Fruit fly (Drosophila melanogaster): ENCODE results near the gene Dora.
A peak's percentile ranks its signal among the peaks of the same experiment; 100 is the strongest.

Gene Dora

dm6 chrX:18917585-18917984 lies 53.8 kb downstream of the Dora start (continued):
- TF ChIP-seq esn (GFP tag; optimal IDR thresholded peaks at IDR 0.05) = peak; percentile 54
- no peak for TF ChIP-seq Sox15 (GFP tag; optimal IDR thresholded peaks at IDR 0.05)
- TF ChIP-seq CG11294 (GFP tag; IDR thresholded peaks at IDR 0.05) = no peak
- no peak for TF ChIP-seq Hr4 (GFP tag; optimal IDR thresholded peaks at IDR 0.05)
- TF ChIP-seq Blimp-1 (GFP tag; optimal IDR thresholded peaks at IDR 0.05) = no peak
- no peak for TF ChIP-seq CG3919 (GFP tag; optimal IDR thresholded peaks at IDR 0.05)
- TF ChIP-seq CG6792 (GFP tag; optimal IDR thresholded peaks at IDR 0.05) = no peak
- peak; percentile 41 for TF ChIP-seq Sox102F (GFP tag; optimal IDR thresholded peaks at IDR 0.05)
- no peak for TF ChIP-seq dsx (GFP tag; optimal IDR thresholded peaks at IDR 0.05; ENCODE audit: poor library complexity, severe bottlenecking)
- no peak for TF ChIP-seq CG6163 (GFP tag; IDR thresholded peaks at IDR 0.05)
- peak; percentile 7 for TF ChIP-seq CG31627 (GFP tag; optimal IDR thresholded peaks at IDR 0.05)
- TF ChIP-seq fkh (GFP tag; optimal IDR thresholded peaks at IDR 0.05) = no peak
- no peak for TF ChIP-seq CG8119 (GFP tag; IDR thresholded peaks at IDR 0.05)
- TF ChIP-seq topi (GFP tag; optimal IDR thresholded peaks at IDR 0.05) = peak; percentile 37
- TF ChIP-seq pdm3 (GFP tag; optimal IDR thresholded peaks at IDR 0.05) = peak; percentile 17
- TF ChIP-seq Lpt (GFP tag; optimal IDR thresholded peaks at IDR 0.05) = no peak
- peak; percentile 9 for TF ChIP-seq Hr39 (GFP tag; optimal IDR thresholded peaks at IDR 0.05)

- TF ChIP-seq svp (GFP tag) (peak; percentile 66), CG11294 (GFP tag; IDR thresholded peaks at IDR 0.05) (no peak), spab (GFP tag; optimal IDR thresholded peaks at IDR 0.05) (peak; percentile 14), dac (GFP tag; optimal IDR thresholded peaks at IDR 0.05) (no peak), pdm3 (GFP tag; optimal IDR thresholded peaks at IDR 0.05) (peak; percentile 27), CG16779 (tag; optimal IDR thresholded peaks at IDR 0.05) (no peak), acj6 (GFP tag; optimal IDR thresholded peaks at IDR 0.05) (peak; percentile 21), CG8632 (GFP tag; optimal IDR thresholded peaks at IDR 0.05) (no peak), CG32006 (GFP tag; optimal IDR thresholded peaks at IDR 0.05) (peak; percentile 64), CG11762 (GFP tag; optimal IDR thresholded peaks at IDR 0.05; ENCODE audit: insufficient read depth) (no peak), fd85E (GFP tag; optimal IDR thresholded peaks at IDR 0.05) (no peak), dsx (GFP tag; optimal IDR thresholded peaks at IDR 0.05; ENCODE audit: poor library complexity, severe bottlenecking) (peak; percentile 48), CG6792 (GFP tag; optimal IDR thresholded peaks at IDR 0.05) (no peak), vri (GFP tag; optimal IDR thresholded peaks at IDR 0.05) (no peak), CG9139 (GFP tag; optimal IDR thresholded peaks at IDR 0.05) (no peak), eg (GFP tag; IDR thresholded peaks at IDR 0.05) (no peak), Gug (GFP tag; IDR thresholded peaks at IDR 0.05) (no peak), CG10631 (GFP tag; optimal IDR thresholded peaks at IDR 0.05) (peak; percentile 26), Lpt (GFP tag; optimal IDR thresholded peaks at IDR 0.05) (no peak), CG7368 (GFP tag; optimal IDR thresholded peaks at IDR 0.05) (no peak), topi (GFP tag; optimal IDR thresholded peaks at IDR 0.05) (peak; percentile 15), OdsH (GFP tag; optimal IDR thresholded peaks at IDR 0.05) (peak; percentile 32), CG10669 (GFP tag; optimal IDR thresholded peaks at IDR 0.05) (no peak), Smox (GFP tag; optimal IDR thresholded peaks at IDR 0.05) (no peak), Ets21C (GFP tag; optimal IDR thresholded peaks at IDR 0.05) (no peak), Hr4 (GFP tag; optimal IDR thresholded peaks at IDR 0.05) (peak; percentile 38), esn (GFP tag; optimal IDR thresholded peaks at IDR 0.05) (peak; percentile 28), Hr38 (GFP tag; optimal IDR thresholded peaks at IDR 0.05) (no peak), CG11902 (GFP tag; optimal IDR thresholded peaks at IDR 0.05) (no peak), Sox102F (GFP tag; optimal IDR thresholded peaks at IDR 0.05) (no peak), Blimp-1 (GFP tag; optimal IDR thresholded peaks at IDR 0.05) (no peak), CG6276 (GFP tag; optimal IDR thresholded peaks at IDR 0.05) (no peak), CG6163 (GFP tag; IDR thresholded peaks at IDR 0.05) (no peak), net (GFP tag; optimal IDR thresholded peaks at IDR 0.05) (peak; percentile 33), achi (GFP tag; optimal IDR thresholded peaks at IDR 0.05) (peak; percentile 40), Eip75B (GFP tag; optimal IDR thresholded peaks at IDR 0.05) (peak; percentile 15), Met (GFP tag; optimal IDR thresholded peaks at IDR 0.05) (no peak), CG8319 (GFP tag; optimal IDR thresholded peaks at IDR 0.05) (no peak), lz (GFP tag; optimal IDR thresholded peaks at IDR 0.05) (peak; percentile 15), Hr39 (GFP tag; optimal IDR thresholded peaks at IDR 0.05) (peak; percentile 23), CG15336 (GFP tag; IDR thresholded peaks at IDR 0.05) (no peak), CG4318 (GFP tag; optimal IDR thresholded peaks at IDR 0.05) (no peak), CG8119 (GFP tag; IDR thresholded peaks at IDR 0.05) (no peak), ss (GFP tag; optimal IDR thresholded peaks at IDR 0.05) (no peak)
Measured at dm6 chrX:18919422-18920029, 55.8 kb downstream of the Dora start.
